Worm (Caenorhabditis elegans) whole organism, late embryonic: ENCODE data around the gene K01D12.9.

ENCODE experiments used
- C38D4.7 ChIP-seq: fragments of 200-800 bp; sonication (Bioruptor generic); optimal IDR thresholded peaks from 2 replicates; lab custom pipeline; 2018; ENCODE audit warnings: mild to moderate bottlenecking, missing genetic modification characterization, moderate library complexity, missing compliant biosample characterization
- K02D7.2 ChIP-seq: sonication (generic microtip); optimal IDR thresholded peaks from 2 replicates; lab custom pipeline; 2017; ENCODE audit warnings: mild to moderate bottlenecking, missing genetic modification characterization, missing compliant biosample characterization
- T23F11.4 ChIP-seq: fragments of 200-800 bp; sonication (Bioruptor generic); optimal IDR thresholded peaks from 2 replicates; lab custom pipeline; 2018; ENCODE audit warnings: mild to moderate bottlenecking, missing genetic modification characterization, missing compliant biosample characterization
- Y22D7AL.16 ChIP-seq: sonication (generic microtip); optimal IDR thresholded peaks from 2 replicates; lab custom pipeline; 2016; ENCODE audit warnings: missing genetic modification characterization, missing compliant biosample characterization
- ahr-1 ChIP-seq: sonication (generic microtip); optimal IDR thresholded peaks from 2 replicates; lab custom pipeline; 2016; ENCODE audit warnings: missing genetic modification characterization, missing compliant biosample characterization
- ama-1 ChIP-seq: fragments of 150-350 bp; optimal IDR thresholded peaks from 2 replicates; lab custom pipeline; 2014
- ceh-14 ChIP-seq: sonication (generic microtip); optimal IDR thresholded peaks from 2 replicates; lab custom pipeline; 2016; ENCODE audit warnings: missing genotype, missing genetic modification characterization, missing compliant biosample characterization
- ceh-18 ChIP-seq: sonication (generic microtip); optimal IDR thresholded peaks from 2 replicates; lab custom pipeline; 2016; ENCODE audit warnings: missing genetic modification characterization, missing compliant biosample characterization
- ceh-19 ChIP-seq: fragments of 200-800 bp; sonication (Bioruptor generic); optimal IDR thresholded peaks from 2 replicates; lab custom pipeline; 2018; ENCODE audit warnings: mild to moderate bottlenecking, missing genetic modification characterization, missing compliant biosample characterization
- ceh-22 ChIP-seq: sonication (generic microtip); optimal IDR thresholded peaks from 2 replicates; lab custom pipeline; 2017; ENCODE audit warnings: missing biosample characterization, missing genetic modification characterization
- ceh-30 ChIP-seq: fragments of 150-350 bp; optimal IDR thresholded peaks from 2 replicates; lab custom pipeline; 2014; ENCODE audit warnings: missing biosample characterization, missing genetic modification characterization
- ceh-31 ChIP-seq: sonication (generic microtip); optimal IDR thresholded peaks from 2 replicates; lab custom pipeline; 2016; ENCODE audit warnings: missing genetic modification characterization, missing compliant biosample characterization
- ceh-34 ChIP-seq: sonication (generic microtip); optimal IDR thresholded peaks from 2 replicates; lab custom pipeline; 2016; ENCODE audit warnings: mild to moderate bottlenecking, missing genetic modification characterization, missing compliant biosample characterization
- ceh-48 ChIP-seq: sonication (generic microtip); optimal IDR thresholded peaks from 2 replicates; lab custom pipeline; 2016; ENCODE audit warnings: missing genetic modification characterization, inconsistent platforms, missing compliant biosample characterization
- dve-1 ChIP-seq: sonication (generic microtip); optimal IDR thresholded peaks from 2 replicates; lab custom pipeline; 2017; ENCODE audit warnings: antibody characterized with exemption, mild to moderate bottlenecking, missing genetic modification characterization, missing compliant biosample characterization
- elt-2 ChIP-seq: sonication (generic microtip); optimal IDR thresholded peaks from 2 replicates; lab custom pipeline; 2016; ENCODE audit warnings: missing genetic modification reagents, missing genetic modification characterization, missing compliant biosample characterization
- eyg-1 ChIP-seq: sonication (generic microtip); optimal IDR thresholded peaks from 2 replicates; lab custom pipeline; 2016; ENCODE audit warnings: missing genotype, missing genetic modification characterization, missing compliant biosample characterization
- fax-1 ChIP-seq: sonication (generic microtip); optimal IDR thresholded peaks from 2 replicates; lab custom pipeline; 2016; ENCODE audit warnings: missing genotype, missing genetic modification characterization, missing compliant biosample characterization
- gmeb-2 ChIP-seq: sonication (generic microtip); optimal IDR thresholded peaks from 2 replicates; lab custom pipeline; 2016; ENCODE audit warnings: missing genetic modification characterization, inconsistent platforms, missing compliant biosample characterization
- hlh-30 ChIP-seq: sonication (generic microtip); optimal IDR thresholded peaks from 2 replicates; lab custom pipeline; 2017; ENCODE audit warnings: antibody characterized with exemption, missing genetic modification characterization, missing compliant biosample characterization; ENCODE audit not compliant: insufficient read depth
- hlh-6 ChIP-seq: sonication (generic microtip); optimal IDR thresholded peaks from 2 replicates; lab custom pipeline; 2016; ENCODE audit warnings: missing genotype, missing genetic modification characterization, missing compliant biosample characterization
- hlh-8 ChIP-seq: sonication (generic microtip); optimal IDR thresholded peaks from 2 replicates; lab custom pipeline; 2016; ENCODE audit warnings: missing genotype, missing genetic modification characterization, missing compliant biosample characterization
- lim-6 ChIP-seq: sonication (generic microtip); optimal IDR thresholded peaks from 2 replicates; lab custom pipeline; 2016; ENCODE audit warnings: missing genetic modification characterization, missing compliant biosample characterization
- lin-11 ChIP-seq: fragments of 200-800 bp; sonication (Bioruptor generic); optimal IDR thresholded peaks from 2 replicates; lab custom pipeline; 2018; ENCODE audit warnings: mild to moderate bottlenecking, missing genetic modification characterization, missing compliant biosample characterization
- madf-2 ChIP-seq: sonication (generic microtip); optimal IDR thresholded peaks from 2 replicates; lab custom pipeline; 2017; ENCODE audit warnings: missing genetic modification characterization, missing compliant biosample characterization
- mec-3 ChIP-seq: sonication (generic microtip); optimal IDR thresholded peaks from 2 replicates; lab custom pipeline; 2016; ENCODE audit warnings: borderline replicate concordance, missing genetic modification characterization, missing compliant biosample characterization
- nfya-1 ChIP-seq: sonication (generic microtip); optimal IDR thresholded peaks from 2 replicates; lab custom pipeline; 2017; ENCODE audit warnings: missing genetic modification characterization, mild to moderate bottlenecking, missing compliant biosample characterization, antibody characterized with exemption, moderate library complexity
- nhr-11 ChIP-seq: fragments of 150-350 bp; optimal IDR thresholded peaks from 2 replicates; lab custom pipeline; 2014; ENCODE audit warnings: missing biosample characterization, missing genetic modification characterization
- npax-4 ChIP-seq: sonication (generic microtip); optimal IDR thresholded peaks from 2 replicates; lab custom pipeline; 2016; ENCODE audit warnings: missing genetic modification characterization, missing compliant biosample characterization
- pag-3 ChIP-seq: sonication (generic microtip); optimal IDR thresholded peaks from 2 replicates; lab custom pipeline; 2016; ENCODE audit warnings: missing compliant biosample characterization, missing genetic modification characterization, borderline replicate concordance
- pha-2 ChIP-seq: sonication (generic microtip); optimal IDR thresholded peaks from 2 replicates; lab custom pipeline; 2017; ENCODE audit warnings: mild to moderate bottlenecking, missing genetic modification characterization, missing compliant biosample characterization
- pha-4 ChIP-seq: fragments of 150-350 bp; optimal IDR thresholded peaks from 2 replicates; lab custom pipeline; 2018; ENCODE audit warnings: missing biosample characterization, missing genetic modification reagents, missing genetic modification characterization
- pros-1 ChIP-seq: fragments of 150-350 bp; optimal IDR thresholded peaks from 2 replicates; lab custom pipeline; 2014; ENCODE audit warnings: missing biosample characterization, missing genetic modification reagents, missing genetic modification characterization
- ref-2 ChIP-seq: sonication (generic microtip); optimal IDR thresholded peaks from 2 replicates; lab custom pipeline; 2016; ENCODE audit warnings: missing genetic modification characterization, missing compliant biosample characterization
- rnt-1 ChIP-seq: sonication (generic microtip); optimal IDR thresholded peaks from 2 replicates; lab custom pipeline; 2016; ENCODE audit warnings: missing genetic modification characterization, missing compliant biosample characterization
- sox-2 ChIP-seq: fragments of 200-800 bp; sonication (Bioruptor generic); IDR thresholded peaks from 2 replicates; pipeline ENCODE4 v1.3.6; 2022; ENCODE audit warnings: missing genetic modification reagents, missing genetic modification characterization, missing compliant biosample characterization
- syd-9 ChIP-seq: sonication (generic microtip); optimal IDR thresholded peaks from 2 replicates; lab custom pipeline; 2016; ENCODE audit warnings: mild to moderate bottlenecking, missing genetic modification characterization, moderate library complexity, missing compliant biosample characterization
- tbx-2 ChIP-seq: sonication (generic microtip); optimal IDR thresholded peaks from 2 replicates; lab custom pipeline; 2016; ENCODE audit warnings: missing genetic modification characterization, missing compliant biosample characterization
- tbx-7 ChIP-seq: sonication (generic microtip); optimal IDR thresholded peaks from 2 replicates; lab custom pipeline; 2016; ENCODE audit warnings: missing genotype, missing genetic modification characterization, missing compliant biosample characterization
- unc-3 ChIP-seq, 2 experiments: fragments of 200-800 bp in 1 of 2; sonication (Bioruptor generic) in 1 of 2; sonication (generic microtip) in 1 of 2; conservative IDR thresholded peaks in 1 of 2; optimal IDR thresholded peaks in 1 of 2; 2 replicates each; pipeline versions ENCODE4 v1.3.6 to Lab custom; 2016 to 2022; ENCODE audit warnings: missing compliant biosample characterization in 2 of 2, missing genetic modification characterization in 2 of 2, missing genetic modification reagents in 1 of 2
- unc-42 ChIP-seq: sonication (generic microtip); optimal IDR thresholded peaks from 2 replicates; lab custom pipeline; 2016; ENCODE audit warnings: missing genotype, missing genetic modification characterization, missing compliant biosample characterization
- ztf-16 ChIP-seq: sonication (generic microtip); optimal IDR thresholded peaks from 2 replicates; lab custom pipeline; 2017; ENCODE audit warnings: missing genetic modification characterization, missing compliant biosample characterization

K01D12.9 gene

ce11 chrV:12405929-12406328 is 1.5 kb upstream of the K01D12.9 start, which contains the start of gene K01D12.10:
TSS of gene K01D12.10 (plus strand) at chrV:12406229.
- TF ChIP-seq ceh-22 (tag; lab: Kevin White, UChicago) (no peak), ztf-16 (no peak), ceh-31 (tag; lab: Kevin White, UChicago) (no peak), T23F11.4 (GFP tag; lab: Kevin White, UChicago) (no peak), dve-1 (no peak), fax-1 (tag; lab: Kevin White, UChicago) (no peak), ref-2 (no peak), K02D7.2 (tag; lab: Kevin White, UChicago) (no peak), tbx-7 (tag; lab: Kevin White, UChicago) (no peak), unc-3 (GFP tag; conservative IDR thresholded peaks at IDR 0.05; lab: Robert Waterston, UW) (no peak), unc-3 (tag; optimal IDR thresholded peaks at IDR 0.05; lab: Kevin White, UChicago) (no peak), gmeb-2 (no peak), nhr-11 (tag; lab: Kevin White, UChicago) (no peak), npax-4 (no peak), syd-9 (tag; lab: Kevin White, UChicago) (no peak), sox-2 (GFP tag; lab: Robert Waterston, UW) (no peak), C38D4.7 (GFP tag; lab: Kevin White, UChicago) (no peak), ama-1 (lab: Kevin White, UChicago) (no peak)

ce11 chrV:12402355-12402754 is 2.1 kb downstream of the K01D12.9 start, which contains the start of gene K01D12.8:
TSS of gene K01D12.8 (plus strand) at chrV:12402655.
- TF ChIP-seq tbx-2 (no peak), sox-2 (GFP tag; lab: Robert Waterston, UW) (no peak), hlh-6 (tag; lab: Kevin White, UChicago) (no peak), Y22D7AL.16 (tag; lab: Kevin White, UChicago) (no peak), C38D4.7 (GFP tag; lab: Kevin White, UChicago) (no peak), ahr-1 (tag; lab: Kevin White, UChicago) (no peak), mec-3 (tag; lab: Kevin White, UChicago) (no peak), lin-11 (tag; lab: Kevin White, UChicago) (no peak), hlh-30 (tag; lab: Kevin White, UChicago) (no peak), ceh-48 (no peak), pros-1 (tag; lab: Kevin White, UChicago) (no peak), syd-9 (tag; lab: Kevin White, UChicago) (no peak), ceh-34 (tag; lab: Kevin White, UChicago) (no peak), unc-42 (no peak), pha-2 (tag; lab: Kevin White, UChicago) (no peak), madf-2 (no peak), rnt-1 (tag; lab: Kevin White, UChicago) (no peak)

- TF ChIP-seq npax-4: no peak
- no peak for TF ChIP-seq elt-2 (tag; lab: Kevin White, UChicago)
- no peak for TF ChIP-seq dve-1
- no peak for TF ChIP-seq lim-6
- no peak for TF ChIP-seq hlh-8
- no peak for TF ChIP-seq pha-4 (tag; lab: Kevin White, UChicago)
- TF ChIP-seq eyg-1 (tag; lab: Kevin White, UChicago): no peak
- TF ChIP-seq gmeb-2: no peak
- no peak for TF ChIP-seq ceh-14 (tag; lab: Kevin White, UChicago)
- no peak for TF ChIP-seq ahr-1 (tag; lab: Kevin White, UChicago)
- no peak for TF ChIP-seq ceh-48
- no peak for TF ChIP-seq T23F11.4 (GFP tag; lab: Kevin White, UChicago)
- no peak for TF ChIP-seq K02D7.2 (tag; lab: Kevin White, UChicago)
- no peak for TF ChIP-seq C38D4.7 (GFP tag; lab: Kevin White, UChicago)
- no peak for TF ChIP-seq nfya-1
- no peak for TF ChIP-seq ceh-19 (GFP tag; lab: Kevin White, UChicago)
- no peak for TF ChIP-seq pag-3
- TF ChIP-seq ceh-30: no peak
- no peak for TF ChIP-seq ceh-18
- TF ChIP-seq nhr-11 (tag; lab: Kevin White, UChicago): no peak
Observed at ce11 chrV:12401383-12401782, 3.1 kb downstream of the K01D12.9 start, which contains the start of gene K01D12.7. TSS of gene K01D12.7 (minus strand) at chrV:12401483.
